Worm (Caenorhabditis elegans) whole organism, L1 larva: Measurements from ENCODE around the gene W04E12.3.

Source experiments
- aha-1 ChIP-seq: fragments of 150-350 bp; optimal IDR thresholded peaks from 2 replicates; lab custom pipeline; 2014; ENCODE audit warnings: missing biosample characterization, missing genetic modification characterization
- alr-1 ChIP-seq: fragments of 200-800 bp; sonication (Bioruptor generic); optimal IDR thresholded peaks from 2 replicates; lab custom pipeline; 2018; ENCODE audit warnings: borderline replicate concordance, mild to moderate bottlenecking, missing genetic modification characterization, missing compliant biosample characterization
- aly-2 ChIP-seq: fragments of 150-350 bp; optimal IDR thresholded peaks from 2 replicates; lab custom pipeline; 2014; ENCODE audit warnings: missing biosample characterization, missing genetic modification characterization
- ceh-63 ChIP-seq: fragments of 200-800 bp; sonication (Bioruptor generic); optimal IDR thresholded peaks from 2 replicates; lab custom pipeline; 2018; ENCODE audit warnings: mild to moderate bottlenecking, missing genetic modification characterization, missing compliant biosample characterization
- ceh-88 ChIP-seq: fragments of 200-800 bp; sonication (Bioruptor generic); IDR thresholded peaks from 2 replicates; pipeline ENCODE4 v1.3.6; 2022; ENCODE audit warnings: missing genetic modification characterization, missing compliant biosample characterization
- ceh-90 ChIP-seq: sonication (generic microtip); optimal IDR thresholded peaks from 2 replicates; lab custom pipeline; 2016; ENCODE audit warnings: missing genetic modification characterization, missing compliant biosample characterization
- efl-3 ChIP-seq: fragments of 200-800 bp; sonication (Bioruptor generic); optimal IDR thresholded peaks from 2 replicates; lab custom pipeline; 2018; ENCODE audit warnings: mild to moderate bottlenecking, missing genetic modification characterization, missing compliant biosample characterization
- egl-27 ChIP-seq, 2 experiments: fragments of 150-350 bp in 1 of 2; sonication (generic microtip); optimal IDR thresholded peaks; 3 replicates each; lab custom pipeline; 2017 to 2018; ENCODE audit warnings: missing biosample characterization in 2 of 2, missing genetic modification characterization in 2 of 2, missing genetic modification reagents in 2 of 2
- elt-2 ChIP-seq: sonication (generic microtip); optimal IDR thresholded peaks from 2 replicates; lab custom pipeline; 2016; ENCODE audit warnings: missing genetic modification characterization, mild to moderate bottlenecking, inconsistent platforms, missing compliant biosample characterization, missing genetic modification reagents
- elt-3 ChIP-seq, 6 experiments: fragments of 150-350 bp in 1 of 6; sonication (generic microtip); optimal IDR thresholded peaks; 2 replicates each; lab custom pipeline; 2017 to 2018; ENCODE audit warnings: missing biosample characterization in 6 of 6, missing genetic modification characterization in 6 of 6, inconsistent platforms in 1 of 6
- fkh-4 ChIP-seq: sonication (generic microtip); optimal IDR thresholded peaks from 2 replicates; lab custom pipeline; 2016; ENCODE audit warnings: missing compliant biosample characterization, missing genetic modification characterization, borderline replicate concordance
- lin-13 ChIP-seq: fragments of 150-350 bp; optimal IDR thresholded peaks from 2 replicates; lab custom pipeline; 2014; ENCODE audit warnings: missing biosample characterization, missing genetic modification reagents, missing genetic modification characterization
- lin-39 ChIP-seq: fragments of 150-350 bp; optimal IDR thresholded peaks from 2 replicates; lab custom pipeline; 2014; ENCODE audit warnings: missing biosample characterization, missing genetic modification reagents, missing genetic modification characterization
- lsy-2 ChIP-seq, 2 experiments: fragments of 150-350 bp; optimal IDR thresholded peaks; 2 replicates each; lab custom pipeline; 2014; ENCODE audit warnings: missing biosample characterization in 2 of 2, missing genetic modification characterization in 2 of 2
- nhr-28 ChIP-seq: fragments of 150-350 bp; optimal IDR thresholded peaks from 2 replicates; lab custom pipeline; 2014; ENCODE audit warnings: missing biosample characterization, missing genetic modification characterization
- nhr-71 ChIP-seq: sonication (generic microtip); optimal IDR thresholded peaks from 2 replicates; lab custom pipeline; 2016; ENCODE audit warnings: mild to moderate bottlenecking, missing genetic modification characterization, moderate library complexity, missing compliant biosample characterization
- nhr-77 ChIP-seq: fragments of 150-350 bp; optimal IDR thresholded peaks from 2 replicates; lab custom pipeline; 2014; ENCODE audit warnings: missing biosample characterization, missing genetic modification characterization
- nhr-84 ChIP-seq: sonication (generic microtip); optimal IDR thresholded peaks from 2 replicates; lab custom pipeline; 2017; ENCODE audit warnings: missing biosample characterization, missing genetic modification characterization
- nhr-90 ChIP-seq: sonication (generic microtip); optimal IDR thresholded peaks from 2 replicates; lab custom pipeline; 2016; ENCODE audit warnings: mild to moderate bottlenecking, missing genetic modification characterization, missing compliant biosample characterization; ENCODE audit not compliant: poor library complexity
- rnt-1 ChIP-seq: sonication (generic microtip); optimal IDR thresholded peaks from 2 replicates; lab custom pipeline; 2016; ENCODE audit warnings: mild to moderate bottlenecking, missing genetic modification characterization, moderate library complexity, missing compliant biosample characterization
- snu-23 ChIP-seq: sonication (generic microtip); optimal IDR thresholded peaks from 2 replicates; lab custom pipeline; 2016; ENCODE audit warnings: missing genetic modification characterization, missing compliant biosample characterization
- swsn-7 ChIP-seq: sonication (generic microtip); optimal IDR thresholded peaks from 2 replicates; lab custom pipeline; 2016; ENCODE audit warnings: missing genetic modification characterization, missing compliant biosample characterization
- tlp-1 ChIP-seq: fragments of 150-350 bp; optimal IDR thresholded peaks from 2 replicates; lab custom pipeline; 2014; ENCODE audit warnings: missing biosample characterization, missing genetic modification characterization
- vab-15 ChIP-seq: sonication (generic microtip); optimal IDR thresholded peaks from 2 replicates; lab custom pipeline; 2017; ENCODE audit warnings: missing genotype, mild to moderate bottlenecking, missing genetic modification characterization, missing compliant biosample characterization
- zip-4 ChIP-seq: fragments of 200-800 bp; sonication (Bioruptor generic); optimal IDR thresholded peaks from 2 replicates; lab custom pipeline; 2018; ENCODE audit warnings: mild to moderate bottlenecking, missing genetic modification characterization, moderate library complexity, missing compliant biosample characterization

Gene W04E12.3

ce11 chrV:19783829-19784228, 42.1 kb downstream of the W04E12.3 start, which contains the start of gene srt-45:
srt-45 (plus strand) TSS chrV:19784129.
- TF ChIP-seq egl-27 (tag; optimal IDR thresholded peaks at IDR 0.05; lab: Kevin White, UChicago) (no peak), lsy-2 (tag; optimal IDR thresholded peaks at IDR 0.05; lab: Kevin White, UChicago) (no peak), lin-39 (tag; lab: Kevin White, UChicago) (no peak), nhr-90 (no peak), swsn-7 (tag; lab: Kevin White, UChicago) (no peak), aly-2 (no peak)

- TF ChIP-seq elt-2 (peak; percentile 54), nhr-84 (tag; lab: Kevin White, UChicago) (no peak), snu-23 (GFP tag; lab: Kevin White, UChicago) (no peak), ceh-90 (no peak), vab-15 (tag; lab: Kevin White, UChicago) (no peak), tlp-1 (tag; lab: Kevin White, UChicago) (peak; percentile 14)
Measured at ce11 chrV:19788360-19788759, 46.6 kb downstream of the W04E12.3 start, which contains the start of gene clec-258. clec-258 (plus strand) TSS chrV:19788440.

- TF ChIP-seq efl-3 (GFP tag; lab: Kevin White, UChicago) (no peak), nhr-28 (no peak), ceh-63 (no peak), egl-27 (tag; optimal IDR thresholded peaks at IDR 0.05; lab: Kevin White, UChicago) (no peak), ceh-88 (GFP tag; lab: Robert Waterston, UW) (no peak), zip-4 (no peak), nhr-71 (tag; lab: Kevin White, UChicago) (no peak), elt-3 (tag; optimal IDR thresholded peaks at IDR 0.05; lab: Kevin White, UChicago) (no peak), rnt-1 (no peak), nhr-90 (no peak), aha-1 (tag; lab: Kevin White, UChicago) (no peak), fkh-4 (tag; lab: Kevin White, UChicago) (no peak), alr-1 (no peak), nhr-77 (tag; lab: Kevin White, UChicago) (no peak), lin-13 (GFP tag; lab: Kevin White, UChicago) (no peak)
- TF ChIP-seq, all 84 proteins: peak for 0
Measured at ce11 chrV:19790248-19790647, 48.5 kb downstream of the W04E12.3 start.
